Worm (Caenorhabditis elegans): ENCODE results near the gene tag-120.

The tag-120 gene

ce11 chrV:9689364-9689763, 20.2 kb downstream of the tag-120 start (continued):
- TF ChIP-seq sptf-2 (GFP tag; optimal IDR thresholded peaks at IDR 0.05): no peak
- TF ChIP-seq pbrm-1 (GFP tag; IDR thresholded peaks at IDR 0.05): 0 out of 2 replicates have a peak, but pooled peaks have one; percentile 28
- no peak for TF ChIP-seq dox-1 (GFP tag; IDR thresholded peaks at IDR 0.05)
- no peak for TF ChIP-seq mel-28 (tag; optimal IDR thresholded peaks at IDR 0.05; ENCODE audit: borderline replicate concordance)
- peak; percentile 57 for TF ChIP-seq F52B5.7 (tag; optimal IDR thresholded peaks at IDR 0.05)
- no peak for TF ChIP-seq D2030.7 (GFP tag; IDR thresholded peaks at IDR 0.05)
- TF ChIP-seq snpc-4 (GFP tag; optimal IDR thresholded peaks at IDR 0.05): no peak
- TF ChIP-seq snpc-4 (tag; optimal IDR thresholded peaks at IDR 0.05): no peak
- no peak for TF ChIP-seq Y53G8AR.9 (GFP tag; conservative IDR thresholded peaks at IDR 0.05)
- TF ChIP-seq lin-54 (GFP tag; optimal IDR thresholded peaks at IDR 0.05): no peak
- no peak for TF ChIP-seq F55B11.4 (tag; optimal IDR thresholded peaks at IDR 0.05; ENCODE audit: borderline replicate concordance, insufficient read depth)
- no peak for TF ChIP-seq snpc-1.3 (tag; optimal IDR thresholded peaks at IDR 0.05; ENCODE audit: insufficient read depth)
- peak; percentile 36 for TF ChIP-seq athp-1 (tag; optimal IDR thresholded peaks at IDR 0.05)
- no peak for TF ChIP-seq zfh-2 (GFP tag; conservative IDR thresholded peaks at IDR 0.05)
- no peak for TF ChIP-seq ztf-6 (GFP tag; IDR thresholded peaks at IDR 0.05)
- no peak for TF ChIP-seq Y67H2A.10 (GFP tag; conservative IDR thresholded peaks at IDR 0.05)
- peak in 1 of 2 experiments; percentile 1 for TF ChIP-seq let-607 (tag; optimal IDR thresholded peaks at IDR 0.05)
- TF ChIP-seq ztf-25 (GFP tag; IDR thresholded peaks at IDR 0.05): 0 out of 2 replicates have a peak, but pooled peaks have one; percentile 37
- TF ChIP-seq K11D2.4 (GFP tag; IDR thresholded peaks at IDR 0.05): no peak
- no peak for TF ChIP-seq lin-35 (GFP tag; optimal IDR thresholded peaks at IDR 0.05)
- TF ChIP-seq nfyb-1 (GFP tag; IDR thresholded peaks at IDR 0.05): no peak
- TF ChIP-seq B0336.3 (GFP tag; IDR thresholded peaks at IDR 0.05): peak; percentile 84
- TF ChIP-seq lin-40 (tag; optimal IDR thresholded peaks at IDR 0.05): no peak
- no peak for TF ChIP-seq K12H6.12 (tag; optimal IDR thresholded peaks at IDR 0.05)
- TF ChIP-seq T07F8.4 (tag; optimal IDR thresholded peaks at IDR 0.05): no peak
- peak; percentile 55 for TF ChIP-seq attf-6 (GFP tag; IDR thresholded peaks at IDR 0.05)
- TF ChIP-seq madf-3 (GFP tag; IDR thresholded peaks at IDR 0.05): no peak
- no peak for TF ChIP-seq aptf-2 (GFP tag; conservative IDR thresholded peaks at IDR 0.05)
- TF ChIP-seq lin-26 (GFP tag; IDR thresholded peaks at IDR 0.05): 0 out of 2 replicates have a peak, but pooled peaks have one; percentile 28

ce11 chrV:9685559-9685958, 24.1 kb downstream of the tag-120 start, which contains the start of gene ZK287.4:
Gene ZK287.4 (minus strand): TSS chrV:9685659.
- no peak for TF ChIP-seq rcor-1 (GFP tag; IDR thresholded peaks at IDR 0.05)
- no peak for TF ChIP-seq Y53F4B.3 (GFP tag; IDR thresholded peaks at IDR 0.05)

ce11 chrV:9680260-9680659, 29.4 kb downstream of the tag-120 start:
- no peak for TF ChIP-seq madf-10 (tag; optimal IDR thresholded peaks at IDR 0.05)
- no peak for TF ChIP-seq nhr-27 (tag; optimal IDR thresholded peaks at IDR 0.05)
- no peak for TF ChIP-seq egl-44 (GFP tag; IDR thresholded peaks at IDR 0.05)
- no peak for TF ChIP-seq ama-1 (optimal IDR thresholded peaks at IDR 0.05)
- no peak for TF ChIP-seq ama-1 (GFP tag; optimal IDR thresholded peaks at IDR 0.05)
- TF ChIP-seq unc-62 (GFP tag; optimal IDR thresholded peaks at IDR 0.05): no peak
- TF ChIP-seq ztf-25 (GFP tag; IDR thresholded peaks at IDR 0.05): no peak
- no peak for TF ChIP-seq ztf-22 (GFP tag; optimal IDR thresholded peaks at IDR 0.05)
- TF ChIP-seq nfya-2 (GFP tag; IDR thresholded peaks at IDR 0.05): no peak
- TF ChIP-seq sptf-2 (GFP tag; optimal IDR thresholded peaks at IDR 0.05): no peak
- no peak for TF ChIP-seq hmg-20 (GFP tag; IDR thresholded peaks at IDR 0.05)
- no peak for TF ChIP-seq ekl-4 (GFP tag; IDR thresholded peaks at IDR 0.05)
- TF ChIP-seq snpc-3.4 (tag; optimal IDR thresholded peaks at IDR 0.05): no peak
- no peak for TF ChIP-seq madf-3 (GFP tag; IDR thresholded peaks at IDR 0.05)
- TF ChIP-seq ccch-3 (GFP tag; optimal IDR thresholded peaks at IDR 0.05): no peak

All from whole organism, young adult.